Worm (Caenorhabditis elegans) whole organism, young adult: ENCODE measurements around the gene F55A11.8.

Experiments
- B0035.1 ChIP-seq: sonication (generic microtip); optimal IDR thresholded peaks from 2 replicates; lab custom pipeline; 2016; ENCODE audit warnings: missing genetic modification characterization, mild to moderate bottlenecking, missing compliant biosample characterization, missing genotype, missing genetic modification reagents
- C06A6.2 ChIP-seq: fragments of 200-800 bp; sonication (Bioruptor generic); conservative IDR thresholded peaks from 2 replicates; pipeline ENCODE4 v1.3.6; 2022; ENCODE audit warnings: missing genetic modification characterization, missing compliant biosample characterization
- F22D6.2 ChIP-seq: sonication (generic microtip); optimal IDR thresholded peaks from 2 replicates; lab custom pipeline; 2016; ENCODE audit warnings: mild to moderate bottlenecking, missing genetic modification characterization, missing compliant biosample characterization
- F33H1.4 ChIP-seq: fragments of 200-800 bp; sonication (Bioruptor generic); IDR thresholded peaks from 2 replicates; pipeline ENCODE4 v1.3.6; 2022; ENCODE audit warnings: missing genetic modification reagents, missing genetic modification characterization, missing compliant biosample characterization
- F49E8.2 ChIP-seq: sonication (generic microtip); optimal IDR thresholded peaks from 3 replicates; lab custom pipeline; 2017; ENCODE audit warnings: missing genetic modification characterization, mild to moderate bottlenecking, missing compliant biosample characterization, antibody characterized with exemption, moderate library complexity; ENCODE audit not compliant: insufficient read depth
- Y53F4B.3 ChIP-seq: fragments of 200-800 bp; sonication (Bioruptor generic); IDR thresholded peaks from 2 replicates; pipeline ENCODE4 v1.3.6; 2022; ENCODE audit warnings: missing genetic modification reagents, missing genetic modification characterization, missing compliant biosample characterization
- aptf-3 ChIP-seq: fragments of 200-800 bp; sonication (Bioruptor generic); IDR thresholded peaks from 2 replicates; pipeline ENCODE4 v1.3.6; 2022; ENCODE audit warnings: missing genetic modification characterization, missing compliant biosample characterization
- bed-1 ChIP-seq: fragments of 200-800 bp; sonication (Bioruptor generic); IDR thresholded peaks from 2 replicates; pipeline ENCODE4 v1.3.6; 2022; ENCODE audit warnings: missing genetic modification reagents, missing genetic modification characterization, missing compliant biosample characterization
- cebp-1 ChIP-seq, 2 experiments: fragments of 200-800 bp in 1 of 2; sonication (Bioruptor generic) in 1 of 2; sonication (generic microtip) in 1 of 2; IDR thresholded peaks in 1 of 2; optimal IDR thresholded peaks in 1 of 2; 2 replicates each; pipeline versions ENCODE4 v1.3.6 to Lab custom; 2017 to 2022; ENCODE audit warnings: missing compliant biosample characterization in 2 of 2, missing genetic modification characterization in 2 of 2, mild to moderate bottlenecking in 1 of 2, missing genetic modification reagents in 1 of 2, moderate library complexity in 1 of 2
- ceh-27 ChIP-seq: fragments of 200-800 bp; sonication (Bioruptor generic); optimal IDR thresholded peaks from 2 replicates; lab custom pipeline; 2018; ENCODE audit warnings: mild to moderate bottlenecking, missing genetic modification characterization, moderate library complexity, missing compliant biosample characterization
- ceh-91 ChIP-seq: fragments of 200-800 bp; sonication (Bioruptor generic); IDR thresholded peaks from 2 replicates; pipeline ENCODE4 v1.3.6; 2022; ENCODE audit warnings: missing genetic modification reagents, missing genetic modification characterization, missing compliant biosample characterization
- chd-7 ChIP-seq: sonication (generic microtip); optimal IDR thresholded peaks from 2 replicates; lab custom pipeline; 2016; ENCODE audit warnings: mild to moderate bottlenecking, missing genetic modification characterization, moderate library complexity, missing compliant biosample characterization
- die-1 ChIP-seq: sonication (generic microtip); optimal IDR thresholded peaks from 2 replicates; lab custom pipeline; 2016; ENCODE audit warnings: missing genotype, mild to moderate bottlenecking, missing genetic modification characterization, missing compliant biosample characterization
- egl-44 ChIP-seq: fragments of 200-800 bp; sonication (Bioruptor generic); IDR thresholded peaks from 2 replicates; pipeline ENCODE4 v1.3.6; 2022; ENCODE audit warnings: missing genetic modification reagents, missing genetic modification characterization, missing compliant biosample characterization
- him-1 ChIP-seq: sonication (generic microtip); optimal IDR thresholded peaks from 2 replicates; lab custom pipeline; 2016; ENCODE audit warnings: missing genotype, missing genetic modification reagents, missing genetic modification characterization, missing compliant biosample characterization
- hrde-1 ChIP-seq: sonication (generic microtip); optimal IDR thresholded peaks from 2 replicates; lab custom pipeline; 2016; ENCODE audit warnings: missing genetic modification characterization, mild to moderate bottlenecking, missing compliant biosample characterization, moderate library complexity, missing genotype, missing genetic modification reagents, borderline replicate concordance
- let-607 ChIP-seq, 2 experiments: fragments of 200-800 bp in 1 of 2; sonication (Bioruptor generic) in 1 of 2; sonication (generic microtip) in 1 of 2; optimal IDR thresholded peaks; 2 replicates each; lab custom pipeline; 2016 to 2018; ENCODE audit warnings: mild to moderate bottlenecking in 2 of 2, missing compliant biosample characterization in 2 of 2, missing genetic modification characterization in 2 of 2, moderate library complexity in 2 of 2, missing genotype in 1 of 2
- lin-40 ChIP-seq: sonication (generic microtip); optimal IDR thresholded peaks from 2 replicates; lab custom pipeline; 2016; ENCODE audit warnings: missing genetic modification characterization, mild to moderate bottlenecking, missing compliant biosample characterization, missing genotype, missing genetic modification reagents
- madf-3 ChIP-seq: fragments of 200-800 bp; sonication (Bioruptor generic); IDR thresholded peaks from 2 replicates; pipeline ENCODE4 v1.3.6; 2022; ENCODE audit warnings: missing genetic modification reagents, missing genetic modification characterization, missing compliant biosample characterization
- mel-28 ChIP-seq: sonication (generic microtip); optimal IDR thresholded peaks from 2 replicates; lab custom pipeline; 2016; ENCODE audit warnings: borderline replicate concordance, mild to moderate bottlenecking, missing genetic modification characterization, missing compliant biosample characterization
- mxl-1 ChIP-seq: sonication (generic microtip); optimal IDR thresholded peaks from 2 replicates; lab custom pipeline; 2016; ENCODE audit warnings: missing genetic modification characterization, missing compliant biosample characterization
- nfya-2 ChIP-seq: fragments of 200-800 bp; sonication (Bioruptor generic); IDR thresholded peaks from 2 replicates; pipeline ENCODE4 v1.3.6; 2022; ENCODE audit warnings: missing genetic modification reagents, missing genetic modification characterization, missing compliant biosample characterization
- nfyb-1 ChIP-seq: fragments of 200-800 bp; sonication (Bioruptor generic); IDR thresholded peaks from 2 replicates; pipeline ENCODE4 v1.3.6; 2022; ENCODE audit warnings: missing genetic modification reagents, missing genetic modification characterization, missing compliant biosample characterization
- nhr-120 ChIP-seq: fragments of 200-800 bp; sonication (Bioruptor generic); IDR thresholded peaks from 2 replicates; pipeline ENCODE4 v1.3.6; 2022; ENCODE audit warnings: missing genetic modification characterization, missing compliant biosample characterization
- pha-4 ChIP-seq: fragments of 150-350 bp; sonication (generic microtip); optimal IDR thresholded peaks from 2 replicates; lab custom pipeline; 2014; ENCODE audit warnings: missing biosample characterization, missing genetic modification reagents, missing genetic modification characterization
- somi-1 ChIP-seq: fragments of 200-800 bp; sonication (Bioruptor generic); optimal IDR thresholded peaks from 2 replicates; lab custom pipeline; 2018; ENCODE audit warnings: mild to moderate bottlenecking, missing genetic modification characterization, missing compliant biosample characterization
- tbx-9 ChIP-seq: sonication (generic microtip); optimal IDR thresholded peaks from 2 replicates; lab custom pipeline; 2016; ENCODE audit warnings: borderline replicate concordance, missing genetic modification characterization, inconsistent platforms, missing compliant biosample characterization
- unc-130 ChIP-seq: sonication (generic microtip); optimal IDR thresholded peaks from 2 replicates; lab custom pipeline; 2016; ENCODE audit warnings: missing genetic modification reagents, missing genetic modification characterization, missing compliant biosample characterization
- xnd-1 ChIP-seq: sonication (generic microtip); optimal IDR thresholded peaks from 2 replicates; lab custom pipeline; 2016; ENCODE audit warnings: missing genotype, missing genetic modification reagents, missing genetic modification characterization, missing compliant biosample characterization
- zfh-2 ChIP-seq: fragments of 200-800 bp; sonication (Bioruptor generic); conservative IDR thresholded peaks from 2 replicates; pipeline ENCODE4 v1.3.6; 2022; ENCODE audit warnings: missing genetic modification reagents, missing genetic modification characterization, missing compliant biosample characterization
- ztf-26 ChIP-seq: sonication (generic microtip); optimal IDR thresholded peaks from 2 replicates; lab custom pipeline; 2017; ENCODE audit warnings: missing genetic modification characterization, missing compliant biosample characterization

F55A11.8 gene

ce11 chrV:11799252-11799822 is 11.3 kb downstream of the F55A11.8 start:
- no peak for TF ChIP-seq ceh-27 (GFP tag; lab: Kevin White, UChicago)
- peak; percentile 91 for TF ChIP-seq ztf-26 (tag; lab: Kevin White, UChicago)
- peak; percentile 81 for TF ChIP-seq F22D6.2 (tag; lab: Kevin White, UChicago)
- no peak for TF ChIP-seq hrde-1 (tag; lab: Kevin White, UChicago)
- TF ChIP-seq cebp-1 (GFP tag; IDR thresholded peaks at IDR 0.05; lab: Robert Waterston, UW) = no peak
- peak; percentile 3 for TF ChIP-seq cebp-1 (tag; optimal IDR thresholded peaks at IDR 0.05; lab: Kevin White, UChicago)
- TF ChIP-seq lin-40 (tag; lab: Kevin White, UChicago) = peak; percentile 80
- no peak for TF ChIP-seq bed-1 (GFP tag; lab: Robert Waterston, UW)
- no peak for TF ChIP-seq xnd-1 (tag; lab: Kevin White, UChicago)
- peak; percentile 66 for TF ChIP-seq chd-7 (tag; lab: Kevin White, UChicago)
- 0 out of 2 replicates have a peak, but pooled peaks have one; percentile 19 for TF ChIP-seq madf-3
- TF ChIP-seq die-1 (tag; lab: Kevin White, UChicago) = peak; percentile 86
- no peak for TF ChIP-seq unc-130 (GFP tag; lab: Kevin White, UChicago)
- no peak for TF ChIP-seq F49E8.2 (tag; lab: Kevin White, UChicago)
- peak; percentile 70; the same call in 1 of the 2 replicates for TF ChIP-seq nfyb-1
- peak; percentile 18; the same call in 1 of the 2 replicates for TF ChIP-seq egl-44 (GFP tag; lab: Robert Waterston, UW)
- TF ChIP-seq C06A6.2 (GFP tag; lab: Robert Waterston, UW) = peak; percentile 51; the same call in 1 of the 2 replicates
- peak; percentile 69 for TF ChIP-seq somi-1 (GFP tag; lab: Kevin White, UChicago)

ce11 chrV:11800486-11800885 is 12.5 kb downstream of the F55A11.8 start:
- TF ChIP-seq mxl-1 (tag; lab: Kevin White, UChicago) (no peak), nhr-120 (GFP tag; lab: Robert Waterston, UW) (no peak), Y53F4B.3 (GFP tag; lab: Robert Waterston, UW) (no peak), pha-4 (no peak), aptf-3 (GFP tag; lab: Robert Waterston, UW) (no peak), tbx-9 (no peak), mel-28 (tag; lab: Kevin White, UChicago) (no peak), nfya-2 (GFP tag; lab: Robert Waterston, UW) (no peak), B0035.1 (tag; lab: Kevin White, UChicago) (no peak), egl-44 (GFP tag; lab: Robert Waterston, UW) (no peak), zfh-2 (GFP tag; lab: Robert Waterston, UW) (no peak), F22D6.2 (tag; lab: Kevin White, UChicago) (no peak), F33H1.4 (no peak), him-1 (tag; lab: Kevin White, UChicago) (no peak)

DNA sequence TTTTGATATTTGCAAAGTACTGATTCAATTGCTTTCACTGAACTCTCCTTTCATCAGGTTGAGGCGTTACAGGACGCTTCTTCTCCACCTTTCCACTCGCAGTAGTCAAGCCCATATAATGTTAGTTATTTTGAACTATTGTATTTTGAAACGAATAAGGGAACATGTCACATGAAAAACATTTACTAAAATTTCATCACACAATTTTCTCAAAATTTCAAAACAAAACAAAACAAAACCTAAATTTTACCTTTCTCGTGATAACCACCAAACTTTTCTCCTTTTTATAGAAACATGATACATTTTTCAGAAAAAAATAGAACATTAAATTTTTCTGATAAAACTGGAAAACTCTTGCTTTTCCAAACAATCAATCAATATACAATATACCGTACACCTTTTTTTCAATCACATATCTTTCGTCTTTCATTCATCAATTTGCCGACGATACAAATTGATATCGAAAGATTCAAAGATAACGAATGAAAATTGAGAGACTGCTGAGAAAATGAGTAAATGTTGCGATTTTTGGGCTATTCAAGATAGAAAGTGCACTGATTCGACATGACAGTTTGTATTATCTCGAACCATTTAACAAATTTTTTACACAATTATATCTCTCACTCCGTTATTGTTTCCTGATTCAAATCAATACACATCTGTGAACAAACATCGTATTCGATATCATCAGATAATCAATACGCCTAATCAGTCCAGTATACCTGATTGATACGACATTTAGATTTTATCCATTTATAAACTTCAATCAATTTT is 13.3 kb downstream of the F55A11.8 start:
- TF ChIP-seq ztf-26 (tag; lab: Kevin White, UChicago) = peak; percentile 12
- peak; percentile 21 for TF ChIP-seq lin-40 (tag; lab: Kevin White, UChicago)
- TF ChIP-seq cebp-1 (GFP tag; IDR thresholded peaks at IDR 0.05; lab: Robert Waterston, UW) = no peak
- TF ChIP-seq cebp-1 (tag; optimal IDR thresholded peaks at IDR 0.05; lab: Kevin White, UChicago) = peak; percentile 39
- no peak for TF ChIP-seq let-607 (tag; optimal IDR thresholded peaks at IDR 0.05; lab: Kevin White, UChicago)
- no peak for TF ChIP-seq ceh-91 (GFP tag; lab: Robert Waterston, UW)
